Worm (Caenorhabditis elegans) whole organism, L1 larva: ENCODE data around the gene T26C5.4.

Experiments
- fkh-10 ChIP-seq: sonication (generic microtip); optimal IDR thresholded peaks from 2 replicates; lab custom pipeline; 2017; ENCODE audit warnings: missing biosample characterization, missing genetic modification reagents, missing genetic modification characterization
- snpc-4 ChIP-seq: fragments of 150-350 bp; optimal IDR thresholded peaks from 2 replicates; lab custom pipeline; 2014; ENCODE audit warnings: missing biosample characterization, missing genetic modification characterization

DNA sequence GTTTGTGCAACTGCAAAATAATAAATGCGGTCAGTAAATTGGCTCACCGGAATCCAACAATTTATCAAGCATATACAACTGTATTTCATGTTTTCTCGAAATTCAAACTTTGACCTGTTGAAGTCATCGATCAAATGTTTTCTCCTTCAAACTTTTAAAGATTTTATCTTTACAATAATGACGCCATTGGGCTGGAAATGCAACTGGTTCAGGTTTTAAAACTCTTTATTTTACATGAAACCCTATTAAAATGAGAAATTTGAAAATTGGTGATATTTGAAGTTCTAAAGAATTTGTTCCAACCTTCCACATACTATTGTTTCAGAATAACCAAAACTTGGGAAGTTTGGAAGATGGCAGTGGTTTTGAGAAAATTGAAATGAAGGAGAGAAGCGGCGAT lies 13.3 kb downstream of the T26C5.4 start:
- no peak for TF ChIP-seq fkh-10
- no peak for TF ChIP-seq snpc-4 (tag; lab: Kevin White, UChicago)
